Fruit fly (Drosophila melanogaster) whole organism, adult: ENCODE measurements around the gene CG17440.

ENCODE experiments used
- CG11617 ChIP-seq: fragments of 200-800 bp; sonication (Bioruptor generic); optimal IDR thresholded peaks from 2 replicates; lab custom pipeline; 2017; ENCODE audit warnings: mild to moderate bottlenecking, missing biosample characterization, missing genetic modification reagents, missing genetic modification characterization
- CG12768 ChIP-seq: fragments of 200-800 bp; sonication (Bioruptor generic); optimal IDR thresholded peaks from 2 replicates; lab custom pipeline; 2017; ENCODE audit warnings: missing biosample characterization, missing genetic modification characterization, mild to moderate bottlenecking, moderate library complexity, missing genetic modification reagents
- CG14711 ChIP-seq: fragments of 200-800 bp; sonication (Bioruptor generic); optimal IDR thresholded peaks from 2 replicates; lab custom pipeline; 2018; ENCODE audit warnings: missing biosample characterization, mild to moderate bottlenecking, missing genetic modification characterization, moderate library complexity
- CG1620 ChIP-seq: fragments of 200-800 bp; sonication (Bioruptor generic); optimal IDR thresholded peaks from 2 replicates; lab custom pipeline; 2016; ENCODE audit warnings: missing biosample characterization, missing genetic modification characterization
- CG33017 ChIP-seq: fragments of 200-800 bp; sonication (Bioruptor generic); optimal IDR thresholded peaks from 2 replicates; lab custom pipeline; 2018; ENCODE audit warnings: missing biosample characterization, mild to moderate bottlenecking, missing genetic modification characterization, moderate library complexity
- CG5204 ChIP-seq: fragments of 200-800 bp; sonication (Bioruptor generic); optimal IDR thresholded peaks from 2 replicates; lab custom pipeline; 2016; ENCODE audit warnings: missing biosample characterization, missing genetic modification characterization
- CG7045 ChIP-seq: fragments of 200-800 bp; sonication (Bioruptor generic); optimal IDR thresholded peaks from 2 replicates; lab custom pipeline; 2017; ENCODE audit warnings: missing biosample characterization, mild to moderate bottlenecking, missing genetic modification characterization
- CG7101 ChIP-seq: fragments of 200-800 bp; sonication (Bioruptor generic); optimal IDR thresholded peaks from 2 replicates; lab custom pipeline; 2018; ENCODE audit warnings: missing biosample characterization, mild to moderate bottlenecking, missing genetic modification characterization, moderate library complexity
- Clk ChIP-seq: fragments of 200-800 bp; sonication (Bioruptor generic); optimal IDR thresholded peaks from 2 replicates; lab custom pipeline; 2017; ENCODE audit warnings: missing biosample characterization, missing genetic modification characterization
- Crg-1 ChIP-seq: fragments of 200-800 bp; sonication (Bioruptor generic); optimal IDR thresholded peaks from 2 replicates; lab custom pipeline; 2016; ENCODE audit warnings: missing biosample characterization, missing genetic modification characterization
- Hr96 ChIP-seq: fragments of 200-800 bp; sonication (Bioruptor generic); optimal IDR thresholded peaks from 2 replicates; lab custom pipeline; 2016; ENCODE audit warnings: missing biosample characterization, missing genetic modification characterization
- Mnt ChIP-seq: fragments of 200-800 bp; sonication (Bioruptor generic); optimal IDR thresholded peaks from 2 replicates; lab custom pipeline; 2016; ENCODE audit warnings: missing biosample characterization, mild to moderate bottlenecking, missing genetic modification characterization
- bab1 ChIP-seq: fragments of 200-800 bp; sonication (Bioruptor generic); optimal IDR thresholded peaks from 3 replicates; lab custom pipeline; 2019; ENCODE audit warnings: missing biosample characterization, mild to moderate bottlenecking, missing genetic modification characterization, moderate library complexity
- cic ChIP-seq: fragments of 200-800 bp; sonication (Bioruptor generic); optimal IDR thresholded peaks from 2 replicates; lab custom pipeline; 2017; ENCODE audit warnings: missing biosample characterization, mild to moderate bottlenecking, missing genetic modification characterization, moderate library complexity
- cnc ChIP-seq, 2 experiments: fragments of >200 bp; optimal IDR thresholded peaks; 2 replicates each; lab custom pipeline; 2017
- kay ChIP-seq: fragments of 200-800 bp; sonication (Bioruptor generic); peaks from one replicate; lab custom pipeline; 2016; ENCODE audit warnings: missing biosample characterization, missing genetic modification characterization, borderline replicate concordance
- ovo ChIP-seq: fragments of 200-800 bp; sonication (Bioruptor generic); optimal IDR thresholded peaks from 2 replicates; lab custom pipeline; 2016; ENCODE audit warnings: missing biosample characterization, missing genetic modification characterization
- pad ChIP-seq: fragments of 200-800 bp; sonication (Bioruptor generic); optimal IDR thresholded peaks from 3 replicates; lab custom pipeline; 2017; ENCODE audit warnings: missing biosample characterization, missing genetic modification characterization, mild to moderate bottlenecking, moderate library complexity, missing genetic modification reagents
- tj ChIP-seq: fragments of 200-800 bp; sonication (Bioruptor generic); optimal IDR thresholded peaks from 3 replicates; lab custom pipeline; 2017; ENCODE audit warnings: missing biosample characterization, mild to moderate bottlenecking, missing genetic modification characterization, moderate library complexity
- toe ChIP-seq: fragments of 200-800 bp; sonication (Bioruptor generic); optimal IDR thresholded peaks from 2 replicates; lab custom pipeline; 2016; ENCODE audit warnings: missing biosample characterization, missing genetic modification characterization

CG17440 gene

DNA sequence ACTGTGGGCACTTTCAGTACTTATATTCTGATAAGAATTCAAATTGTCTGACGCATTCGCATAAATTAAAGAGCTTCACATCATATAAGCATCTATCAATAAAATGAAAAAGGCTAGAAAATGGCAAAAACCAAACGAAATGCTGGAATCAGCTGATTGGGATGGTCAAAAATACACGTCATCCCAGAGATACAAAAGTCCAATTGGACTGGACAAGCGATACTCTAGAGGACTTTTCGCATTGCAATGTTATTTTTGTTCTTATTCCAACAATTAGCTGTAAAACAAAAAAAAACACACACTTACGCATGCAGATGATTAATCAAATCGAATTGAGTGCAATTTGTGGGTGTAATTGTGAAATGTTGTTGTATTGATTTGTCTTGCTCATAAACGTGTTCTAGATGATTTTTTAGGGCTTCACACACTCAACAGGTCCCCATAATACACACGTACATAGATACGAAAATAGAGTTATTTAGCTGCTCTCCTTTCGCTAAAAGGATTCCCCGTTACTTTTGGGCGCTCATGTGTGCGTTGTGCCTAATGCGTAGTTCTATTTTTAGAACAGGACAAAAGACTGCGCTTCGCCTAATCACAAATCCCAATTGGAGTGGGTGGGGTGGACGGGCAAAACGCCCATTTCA, 12.4 kb upstream of the CG17440 start:
- TF ChIP-seq pad (GFP tag; lab: Kevin White, UChicago) (peak; percentile 40), tj (GFP tag; lab: Kevin White, UChicago) (no peak)

DNA sequence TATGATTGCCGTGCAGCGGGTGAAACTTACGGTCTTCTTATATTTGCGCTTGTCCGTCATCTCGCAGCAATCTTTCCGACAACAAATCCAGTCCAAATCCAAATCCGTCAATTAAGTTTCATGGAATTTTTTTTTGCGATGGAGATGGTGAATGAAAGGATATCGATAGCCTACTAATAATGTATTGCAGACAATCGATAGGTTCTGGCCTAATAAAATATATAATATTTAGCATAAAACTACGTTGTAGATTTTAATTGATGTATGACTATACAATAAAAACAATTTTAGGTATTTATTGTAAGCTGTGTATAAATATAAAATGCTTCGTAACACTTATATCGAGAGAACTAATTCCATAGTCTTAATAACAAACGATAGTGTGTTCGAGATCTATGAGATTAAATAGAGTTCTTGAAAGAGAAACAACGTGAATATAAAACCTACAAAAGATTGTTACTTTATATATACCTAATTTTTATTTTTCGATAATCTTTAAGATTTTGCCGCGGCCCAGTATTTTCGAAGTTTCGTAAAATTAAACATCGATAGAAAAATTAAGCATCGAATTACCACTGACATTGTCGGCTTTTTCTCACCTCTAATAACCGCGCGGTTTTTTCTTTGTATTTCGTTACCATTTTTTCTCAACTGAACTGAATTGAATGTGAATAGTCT, 3.2 kb upstream of the CG17440 start, which contains the start of the genes Cfp1 and Aladin:
Gene Cfp1, minus strand, starts transcription at position 131 of the 678 bp plus-strand sequence.
Gene Aladin, plus strand, starts transcription at position 584 of the 678 bp plus-strand sequence.
- TF ChIP-seq ovo (no peak), CG12768 (no peak), kay (GFP tag; lab: Kevin White, UChicago) (no peak), CG1620 (GFP tag; lab: Kevin White, UChicago) (no peak), CG5204 (GFP tag; lab: Kevin White, UChicago) (no peak), CG7045 (GFP tag; lab: Kevin White, UChicago) (no peak), CG11617 (no peak), toe (no peak), CG14711 (no peak), tj (GFP tag; lab: Kevin White, UChicago) (no peak), Crg-1 (GFP tag; lab: Kevin White, UChicago) (no peak), Mnt (GFP tag; lab: Kevin White, UChicago) (no peak), cic (GFP tag; lab: Kevin White, UChicago) (no peak), pad (GFP tag; lab: Kevin White, UChicago) (no peak), Clk (GFP tag; lab: Kevin White, UChicago) (no peak)

DNA sequence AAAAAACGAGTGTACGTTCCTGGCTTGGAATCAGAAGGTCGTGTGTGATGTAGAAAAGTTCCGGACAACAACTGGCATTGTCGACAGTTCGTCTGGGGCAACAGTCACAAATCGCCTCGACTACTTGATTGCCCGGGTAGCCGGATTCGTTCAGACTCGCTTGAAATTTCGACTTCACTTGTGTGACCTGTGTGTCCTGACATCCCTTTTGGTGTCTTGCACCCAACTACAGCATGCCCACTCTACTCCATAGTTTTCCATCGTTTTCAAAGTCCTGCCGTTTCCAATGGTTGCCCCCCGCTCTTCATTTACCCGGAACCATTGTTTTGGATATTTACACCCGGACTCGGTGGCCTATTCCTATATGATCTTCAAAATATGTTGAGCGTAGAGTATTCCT, 2.1 kb downstream of the CG17440 start, which contains the start of gene Erk7:
Gene Erk7, minus strand, starts transcription at position 101 of the 400 bp plus-strand sequence.
- no peak for TF ChIP-seq CG7045 (GFP tag; lab: Kevin White, UChicago)
- TF ChIP-seq cnc (optimal IDR thresholded peaks at IDR 0.05; lab: Kevin White, UChicago): no peak
- no peak for TF ChIP-seq CG11617
- no peak for TF ChIP-seq kay (GFP tag; lab: Kevin White, UChicago)
- TF ChIP-seq CG33017 (tag; lab: Kevin White, UChicago): no peak
- no peak for TF ChIP-seq bab1 (GFP tag; lab: Kevin White, UChicago)
- no peak for TF ChIP-seq pad (GFP tag; lab: Kevin White, UChicago)
- TF ChIP-seq ovo: no peak
- no peak for TF ChIP-seq cic (GFP tag; lab: Kevin White, UChicago)
- TF ChIP-seq CG5204 (GFP tag; lab: Kevin White, UChicago): no peak
- TF ChIP-seq CG12768: no peak
- no peak for TF ChIP-seq Crg-1 (GFP tag; lab: Kevin White, UChicago)
- no peak for TF ChIP-seq Hr96 (GFP tag; lab: Kevin White, UChicago)

DNA sequence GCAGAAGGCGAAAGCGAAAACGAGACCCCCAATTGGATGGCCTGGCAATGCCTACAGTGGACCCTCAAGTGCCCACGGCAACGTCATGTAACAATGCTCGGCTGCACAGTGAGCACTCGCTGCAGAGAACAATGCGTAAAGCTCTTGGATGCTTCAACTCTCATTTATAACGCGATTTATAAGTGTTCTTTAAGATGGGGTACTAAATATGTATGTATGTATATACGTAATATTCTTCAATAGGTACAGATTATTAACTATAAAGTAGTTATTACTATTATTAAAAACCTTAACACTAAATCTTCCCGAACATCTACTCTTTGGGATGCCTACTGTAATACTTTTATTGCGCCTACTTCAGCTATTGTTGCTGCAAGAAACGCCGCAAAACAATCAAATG, 3.6 kb downstream of the CG17440 start:
- TF ChIP-seq Clk (GFP tag; lab: Kevin White, UChicago): no peak
- TF ChIP-seq Crg-1 (GFP tag; lab: Kevin White, UChicago): no peak
- TF ChIP-seq tj (GFP tag; lab: Kevin White, UChicago): no peak
- no peak for TF ChIP-seq CG11617
- no peak for TF ChIP-seq Hr96 (GFP tag; lab: Kevin White, UChicago)
- no peak for TF ChIP-seq CG14711
- TF ChIP-seq CG1620 (GFP tag; lab: Kevin White, UChicago): no peak
- TF ChIP-seq bab1 (GFP tag; lab: Kevin White, UChicago): no peak
- no peak for TF ChIP-seq CG5204 (GFP tag; lab: Kevin White, UChicago)
- no peak for TF ChIP-seq cnc (optimal IDR thresholded peaks at IDR 0.05; lab: Kevin White, UChicago)
- no peak for TF ChIP-seq ovo
- TF ChIP-seq CG12768: no peak
- no peak for TF ChIP-seq kay (GFP tag; lab: Kevin White, UChicago)
- TF ChIP-seq cic (GFP tag; lab: Kevin White, UChicago): no peak
- TF ChIP-seq CG7101: no peak
- TF ChIP-seq CG7045 (GFP tag; lab: Kevin White, UChicago): no peak
- TF ChIP-seq Mnt (GFP tag; lab: Kevin White, UChicago): no peak
- no peak for TF ChIP-seq toe
- TF ChIP-seq CG33017 (tag; lab: Kevin White, UChicago): no peak

DNA sequence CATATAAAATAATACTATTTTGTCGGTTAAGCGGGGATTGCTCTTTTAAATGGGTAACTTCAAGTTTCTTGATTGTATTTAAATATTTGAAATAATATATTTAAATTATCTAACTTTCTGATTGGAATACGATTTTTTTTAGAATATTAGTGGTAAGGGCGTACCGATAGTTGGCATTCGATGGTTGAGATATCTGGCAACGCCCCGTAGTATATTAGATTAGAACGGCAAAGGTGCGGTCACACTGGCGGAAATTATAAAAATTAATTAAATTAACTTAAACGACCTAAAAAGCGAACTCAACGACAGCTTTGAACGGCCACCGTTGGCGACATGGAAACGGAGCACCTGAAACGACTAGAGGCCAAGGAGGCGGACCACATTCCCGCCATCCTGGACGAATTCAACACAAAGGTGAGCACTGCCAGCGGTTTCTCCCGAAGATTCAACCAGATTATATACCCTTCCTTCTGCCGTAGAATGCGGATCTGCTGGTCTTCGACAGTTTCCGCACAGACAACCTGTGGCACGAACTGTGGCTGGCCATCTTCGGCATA, 13.7 kb downstream of the CG17440 start, which contains the start of gene ric8a:
Gene ric8a, plus strand, starts transcription at position 205 of the 557 bp plus-strand sequence.
- peak; percentile 4 for TF ChIP-seq CG11617
- TF ChIP-seq Mnt (GFP tag; lab: Kevin White, UChicago): peak; percentile 19
- TF ChIP-seq Crg-1 (GFP tag; lab: Kevin White, UChicago): no peak
- TF ChIP-seq CG14711: peak; percentile 20
- peak; percentile 7 for TF ChIP-seq tj (GFP tag; lab: Kevin White, UChicago)

DNA sequence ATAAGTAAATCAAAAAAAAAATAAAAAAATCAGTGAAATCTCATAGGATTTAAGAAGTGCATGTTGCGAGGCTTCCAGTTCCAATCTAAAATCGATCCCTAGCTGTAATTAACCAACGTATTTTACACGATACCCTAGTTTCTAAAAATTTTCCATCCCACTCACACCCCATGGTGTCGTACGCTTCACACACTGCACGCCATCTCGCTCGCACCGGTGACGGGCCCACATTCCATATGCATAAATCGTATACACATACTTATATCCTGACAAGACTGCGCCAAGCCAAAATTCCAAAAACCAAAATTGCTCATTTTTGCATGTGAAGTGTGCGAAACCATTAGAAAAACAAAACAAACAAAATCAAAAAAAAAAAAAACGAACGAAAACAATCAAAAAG, 14.7 kb downstream of the CG17440 start:
- no peak for TF ChIP-seq CG14711
- TF ChIP-seq bab1 (GFP tag; lab: Kevin White, UChicago): no peak
- no peak for TF ChIP-seq CG33017 (tag; lab: Kevin White, UChicago)
- no peak for TF ChIP-seq CG5204 (GFP tag; lab: Kevin White, UChicago)
- no peak for TF ChIP-seq Crg-1 (GFP tag; lab: Kevin White, UChicago)
- no peak for TF ChIP-seq CG7045 (GFP tag; lab: Kevin White, UChicago)
